Worm (Caenorhabditis elegans): ENCODE data around the gene sup-12.

Gene sup-12

DNA sequence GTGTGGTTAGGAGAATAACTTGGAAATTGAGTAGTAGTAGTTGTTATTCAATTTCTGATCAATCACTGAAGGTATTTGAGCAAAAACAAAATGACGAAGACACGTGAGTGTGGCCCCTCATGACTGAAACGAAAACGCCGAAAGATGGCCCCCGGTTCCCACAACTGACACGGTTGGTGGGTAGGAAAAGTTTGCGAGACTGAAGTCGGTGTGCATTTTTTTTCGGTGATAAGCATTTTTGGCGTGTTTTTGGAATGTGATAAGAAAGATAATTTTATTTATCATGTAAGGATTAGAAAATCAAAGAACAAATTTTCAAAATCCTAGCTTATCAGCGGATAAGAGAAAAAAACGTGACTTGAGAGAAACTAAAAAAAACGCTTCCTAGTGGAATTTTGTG is 39.7 kb downstream of the sup-12 start:
- TF ChIP-seq ces-1 (GFP tag; optimal IDR thresholded peaks at IDR 0.05), result no peak
- no peak for TF ChIP-seq nhr-237 (tag; optimal IDR thresholded peaks at IDR 0.05)
- no peak for TF ChIP-seq unc-120 (tag; optimal IDR thresholded peaks at IDR 0.05; ENCODE audit: poor library complexity, severe bottlenecking)

DNA sequence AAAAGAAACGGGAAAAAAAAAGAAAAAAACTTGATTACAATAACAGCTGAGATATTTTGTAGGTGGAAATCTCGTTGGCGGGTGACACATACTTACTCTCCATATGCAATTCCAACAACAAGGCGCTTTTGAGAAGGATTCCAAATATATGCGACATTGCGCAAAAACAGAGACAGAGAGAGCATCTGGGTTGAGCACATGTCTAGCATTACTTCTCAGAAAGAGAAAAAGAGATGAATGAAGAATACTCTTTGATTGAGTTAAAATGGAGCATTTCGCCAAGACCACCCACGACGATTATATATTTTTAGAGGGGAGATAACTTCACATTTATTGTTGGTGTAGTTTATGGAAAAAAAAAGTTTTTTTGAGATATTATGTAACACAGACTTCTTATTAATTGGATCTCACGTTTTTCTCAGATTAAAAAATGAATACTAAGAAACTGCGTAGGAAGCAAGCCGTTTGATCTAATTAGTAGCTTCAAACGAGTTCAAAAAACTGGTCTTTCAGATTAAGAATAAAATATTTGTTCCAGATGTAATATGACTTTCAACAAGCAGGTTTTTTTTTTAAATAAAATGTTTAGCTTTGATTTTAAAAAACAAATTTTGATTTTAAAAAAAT is 40.7 kb downstream of the sup-12 start:
- TF ChIP-seq nhr-237 (tag; optimal IDR thresholded peaks at IDR 0.05) (no peak), ces-1 (GFP tag; optimal IDR thresholded peaks at IDR 0.05) (peak; percentile 77)

DNA sequence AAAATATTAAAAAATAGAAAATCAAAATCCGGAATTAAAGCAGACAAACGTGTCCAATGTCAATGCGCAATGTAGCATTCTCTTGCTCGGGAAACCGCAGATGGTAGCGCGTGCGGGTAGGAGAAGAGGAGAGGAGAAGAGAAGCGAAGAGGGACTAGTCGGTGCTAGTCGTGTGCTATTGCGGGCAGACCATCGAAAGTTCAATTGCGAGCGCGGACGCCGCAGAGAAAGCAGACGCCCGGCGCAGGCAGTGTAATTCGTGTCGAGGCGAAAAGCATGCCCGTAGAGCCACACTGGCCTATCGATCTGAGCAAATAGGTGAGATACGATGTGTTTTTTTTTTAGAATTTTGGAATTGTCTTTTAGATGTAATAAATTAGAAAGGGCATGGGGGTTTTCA is 41.3 kb downstream of the sup-12 start:
- TF ChIP-seq unc-120 (tag; optimal IDR thresholded peaks at IDR 0.05; ENCODE audit: poor library complexity, severe bottlenecking) (peak; percentile 88), ham-2 (GFP tag; optimal IDR thresholded peaks at IDR 0.05) (no peak), bed-3 (GFP tag; optimal IDR thresholded peaks at IDR 0.05) (no peak), hlh-1 (tag; optimal IDR thresholded peaks at IDR 0.05) (no peak), ces-1 (GFP tag; optimal IDR thresholded peaks at IDR 0.05) (peak; percentile 34), lin-32 (GFP tag; optimal IDR thresholded peaks at IDR 0.05) (no peak), zip-8 (tag; optimal IDR thresholded peaks at IDR 0.05) (no peak), mab-5 (tag; optimal IDR thresholded peaks at IDR 0.05) (no peak), drap-1 (GFP tag; optimal IDR thresholded peaks at IDR 0.05) (no peak), pha-4 (tag; optimal IDR thresholded peaks at IDR 0.05) (peak; percentile 39), nhr-76 (tag; optimal IDR thresholded peaks at IDR 0.05) (no peak), lin-13 (tag; optimal IDR thresholded peaks at IDR 0.05) (no peak), ztf-11 (tag; optimal IDR thresholded peaks at IDR 0.05) (no peak), mls-2 (tag; optimal IDR thresholded peaks at IDR 0.05) (no peak), ceh-43 (GFP tag; optimal IDR thresholded peaks at IDR 0.05) (no peak), unc-39 (tag; optimal IDR thresholded peaks at IDR 0.05) (no peak), ceh-39 (tag; optimal IDR thresholded peaks at IDR 0.05) (no peak), mep-1 (tag; optimal IDR thresholded peaks at IDR 0.05) (no peak), flh-1 (GFP tag; optimal IDR thresholded peaks at IDR 0.05) (no peak), M03D4.4 (tag; optimal IDR thresholded peaks at IDR 0.05) (no peak), elt-1 (tag; optimal IDR thresholded peaks at IDR 0.05; ENCODE audit: borderline replicate concordance, insufficient read depth) (no peak), ceh-83 (GFP tag; optimal IDR thresholded peaks at IDR 0.05) (no peak), tbx-8 (GFP tag; optimal IDR thresholded peaks at IDR 0.05) (no peak)

DNA sequence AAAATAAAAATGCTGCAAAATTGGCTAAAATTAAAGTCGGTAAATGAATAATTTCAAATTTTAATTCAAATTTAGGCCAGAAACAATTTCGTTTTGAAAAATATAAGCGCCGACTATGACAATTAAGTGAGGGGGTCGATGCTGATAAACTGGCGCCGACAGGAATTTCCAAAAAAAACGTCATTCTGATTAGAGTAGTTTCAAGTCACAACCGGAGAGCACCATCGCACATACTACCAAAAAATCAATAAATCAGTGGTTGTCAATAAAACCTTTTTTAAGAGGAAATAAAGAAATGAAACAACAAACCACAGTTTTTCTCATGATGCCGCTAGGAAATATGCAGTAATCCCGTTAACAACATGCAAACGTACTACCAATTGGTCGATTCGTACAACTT is 44.6 kb downstream of the sup-12 start:
- no peak for TF ChIP-seq lin-32 (GFP tag; optimal IDR thresholded peaks at IDR 0.05)
- no peak for TF ChIP-seq ces-1 (GFP tag; optimal IDR thresholded peaks at IDR 0.05)
- TF ChIP-seq nhr-12 (tag; optimal IDR thresholded peaks at IDR 0.05), result no peak
- no peak for TF ChIP-seq nhr-2 (tag; optimal IDR thresholded peaks at IDR 0.05)
- no peak for TF ChIP-seq nhr-237 (tag; optimal IDR thresholded peaks at IDR 0.05)
- no peak for TF ChIP-seq M03D4.4 (tag; optimal IDR thresholded peaks at IDR 0.05)
- TF ChIP-seq ham-2 (GFP tag; optimal IDR thresholded peaks at IDR 0.05), result no peak
- no peak for TF ChIP-seq nhr-28 (tag; optimal IDR thresholded peaks at IDR 0.05)
- TF ChIP-seq zip-8 (tag; optimal IDR thresholded peaks at IDR 0.05), result no peak
- no peak for TF ChIP-seq elt-3 (tag; optimal IDR thresholded peaks at IDR 0.05)
- no peak for TF ChIP-seq blmp-1 (tag; optimal IDR thresholded peaks at IDR 0.05)

DNA sequence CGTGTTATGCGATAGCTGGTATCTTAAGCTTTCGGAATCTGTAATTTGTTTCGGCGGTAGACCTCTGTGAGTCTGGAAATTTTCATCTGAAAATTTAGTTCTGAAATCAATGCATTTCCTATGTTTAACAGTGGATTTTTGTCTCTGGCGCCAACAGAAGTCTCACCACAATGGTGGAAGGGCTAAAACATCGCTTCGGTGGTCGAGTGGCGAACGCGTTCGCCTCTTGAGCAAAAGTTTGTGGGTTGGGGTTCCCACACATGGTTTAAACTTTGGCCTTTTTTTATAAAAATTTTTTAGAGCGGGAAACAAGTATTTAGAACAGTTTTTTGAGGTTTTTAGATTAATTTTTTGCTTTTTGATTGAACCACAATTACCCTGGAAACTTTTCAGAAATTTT is 45.4 kb downstream of the sup-12 start:
- TF ChIP-seq ceh-83 (GFP tag; optimal IDR thresholded peaks at IDR 0.05) (no peak), hlh-1 (tag; optimal IDR thresholded peaks at IDR 0.05) (no peak), drap-1 (GFP tag; optimal IDR thresholded peaks at IDR 0.05) (no peak), elt-1 (tag; optimal IDR thresholded peaks at IDR 0.05; ENCODE audit: borderline replicate concordance, insufficient read depth) (no peak)

DNA sequence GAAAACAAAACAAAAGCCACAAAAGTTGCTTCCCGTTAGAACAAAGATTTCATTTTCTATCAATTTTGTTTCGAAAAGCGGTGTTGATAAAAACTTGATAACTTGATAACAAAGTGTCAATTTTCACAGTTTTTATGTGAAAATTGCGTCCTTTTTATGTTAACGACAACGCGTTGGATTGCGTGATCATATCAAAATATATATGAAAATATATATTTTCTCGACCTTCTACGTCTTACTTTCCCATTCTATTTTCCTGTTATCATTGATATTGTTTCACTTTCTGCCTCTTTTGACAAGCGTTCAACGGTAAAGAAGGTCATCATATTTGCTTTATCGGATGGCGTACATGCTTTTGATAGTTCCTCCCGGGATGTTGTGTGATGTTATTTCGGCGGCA is 48.4 kb downstream of the sup-12 start:
- TF ChIP-seq drap-1 (GFP tag; optimal IDR thresholded peaks at IDR 0.05) (no peak), nhr-2 (tag; optimal IDR thresholded peaks at IDR 0.05) (no peak), unc-39 (tag; optimal IDR thresholded peaks at IDR 0.05) (no peak), ceh-39 (tag; optimal IDR thresholded peaks at IDR 0.05) (no peak), lin-32 (GFP tag; optimal IDR thresholded peaks at IDR 0.05) (no peak), mep-1 (tag; optimal IDR thresholded peaks at IDR 0.05) (no peak), unc-62 (GFP tag; optimal IDR thresholded peaks at IDR 0.05) (no peak), M03D4.4 (tag; optimal IDR thresholded peaks at IDR 0.05) (no peak), lin-13 (tag; optimal IDR thresholded peaks at IDR 0.05) (no peak), ceh-43 (GFP tag; optimal IDR thresholded peaks at IDR 0.05) (no peak), hlh-1 (tag; optimal IDR thresholded peaks at IDR 0.05) (no peak), zip-8 (tag; optimal IDR thresholded peaks at IDR 0.05) (no peak), sptf-1 (tag; optimal IDR thresholded peaks at IDR 0.05) (no peak)

Measured in whole organism, mixed stage, embryonic.